Fruit fly (Drosophila melanogaster): Measurements from ENCODE around the gene Orc5.

DNA sequence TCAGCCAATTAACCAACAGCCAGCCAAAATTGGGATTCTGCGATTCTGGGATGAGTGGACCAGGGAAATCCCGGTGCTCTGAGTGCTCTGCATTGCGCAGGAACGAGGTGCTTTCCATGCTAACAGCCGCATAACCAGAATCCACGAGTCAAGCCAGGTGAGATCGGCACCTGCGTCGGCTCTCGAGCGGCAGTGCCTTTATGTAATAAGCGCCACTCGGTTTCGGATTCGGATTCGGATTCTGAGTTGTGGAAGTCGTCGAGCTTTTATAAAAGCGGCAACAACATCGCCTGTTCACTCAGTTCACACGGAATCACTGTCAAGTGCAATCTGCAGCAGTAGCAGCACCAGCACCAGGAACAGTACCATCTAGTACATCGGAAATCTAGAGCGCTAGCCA lies 8.7 kb upstream of the Orc5 start, which contains the start of gene b:
- no peak for TF ChIP-seq woc (GFP tag; optimal IDR thresholded peaks at IDR 0.05)
- TF ChIP-seq Dif (GFP tag; optimal IDR thresholded peaks at IDR 0.05; ENCODE audit: partially characterized antibody) = no peak
- TF ChIP-seq fru (GFP tag; optimal IDR thresholded peaks at IDR 0.05) = no peak
- TF ChIP-seq h (GFP tag; optimal IDR thresholded peaks at IDR 0.05) = no peak
- TF ChIP-seq OdsH (GFP tag; optimal IDR thresholded peaks at IDR 0.05) = no peak
